Fruit fly (Drosophila melanogaster) whole organism, embryonic: ENCODE data around the gene CG6106.

ENCODE experiments used
- BEAF-32 ChIP-seq: fragments of 200-800 bp; sonication (Bioruptor generic); optimal IDR thresholded peaks from 3 replicates; lab custom pipeline; 2017; ENCODE audit warnings: missing biosample characterization, missing genetic modification characterization, mild to moderate bottlenecking, moderate library complexity, missing genetic modification reagents
- CG10209 ChIP-seq: fragments of 200-800 bp; sonication (Bioruptor generic); optimal IDR thresholded peaks from 3 replicates; lab custom pipeline; 2017; ENCODE audit warnings: missing biosample characterization, mild to moderate bottlenecking, missing genetic modification characterization, missing genetic modification reagents
- CG10959 ChIP-seq: fragments of 200-800 bp; sonication (Bioruptor generic); IDR thresholded peaks from 2 replicates; pipeline ENCODE4 v1.3.6; 2022; ENCODE audit warnings: missing biosample characterization, missing genetic modification characterization
- CG12299 ChIP-seq: fragments of 200-800 bp; sonication (Bioruptor generic); optimal IDR thresholded peaks from 2 replicates; lab custom pipeline; 2018; ENCODE audit warnings: missing biosample characterization, mild to moderate bottlenecking, missing genetic modification characterization
- CG12769 ChIP-seq: fragments of 200-800 bp; sonication (Bioruptor generic); optimal IDR thresholded peaks from 2 replicates; lab custom pipeline; 2019; ENCODE audit warnings: missing biosample characterization, mild to moderate bottlenecking, missing genetic modification characterization, moderate library complexity
- CG14965 ChIP-seq: fragments of 200-800 bp; sonication (Bioruptor generic); optimal IDR thresholded peaks from 2 replicates; lab custom pipeline; 2016; ENCODE audit warnings: missing biosample characterization, missing genetic modification characterization, borderline replicate concordance
- CG15514 ChIP-seq: fragments of 200-800 bp; sonication (Bioruptor generic); optimal IDR thresholded peaks from 3 replicates; lab custom pipeline; 2017; ENCODE audit warnings: missing biosample characterization, missing genetic modification characterization, mild to moderate bottlenecking, moderate library complexity, missing genetic modification reagents
- CG17802 ChIP-seq: fragments of 200-800 bp; sonication (Bioruptor generic); optimal IDR thresholded peaks from 2 replicates; lab custom pipeline; 2018; ENCODE audit warnings: missing biosample characterization, mild to moderate bottlenecking, missing genetic modification characterization, moderate library complexity
- CG18262 ChIP-seq: fragments of 200-800 bp; optimal IDR thresholded peaks from 3 replicates; lab custom pipeline; 2019; ENCODE audit warnings: missing biosample characterization, mild to moderate bottlenecking, missing genetic modification characterization, moderate library complexity
- CG1832 ChIP-seq: fragments of 200-800 bp; sonication (Bioruptor generic); optimal IDR thresholded peaks from 2 replicates; lab custom pipeline; 2017; ENCODE audit warnings: missing biosample characterization, mild to moderate bottlenecking, missing genetic modification characterization, inconsistent platforms
- CG18476 ChIP-seq: fragments of 200-800 bp; sonication (Bioruptor generic); optimal IDR thresholded peaks from 2 replicates; lab custom pipeline; 2016; ENCODE audit warnings: missing biosample characterization, mild to moderate bottlenecking, missing genetic modification characterization
- CG31388 ChIP-seq: fragments of 200-800 bp; sonication (Bioruptor generic); optimal IDR thresholded peaks from 2 replicates; lab custom pipeline; 2016; ENCODE audit warnings: missing biosample characterization, missing genetic modification characterization
- CG33213 ChIP-seq: fragments of 200-800 bp; sonication (Bioruptor generic); optimal IDR thresholded peaks from 3 replicates; lab custom pipeline; 2016; ENCODE audit warnings: missing biosample characterization, missing genetic modification characterization
- CG3838 ChIP-seq: fragments of 200-800 bp; sonication (Bioruptor generic); optimal IDR thresholded peaks from 3 replicates; lab custom pipeline; 2016; ENCODE audit warnings: missing biosample characterization, missing genetic modification characterization
- CG4282 ChIP-seq: fragments of 200-800 bp; sonication (Bioruptor generic); optimal IDR thresholded peaks from 2 replicates; lab custom pipeline; 2016; ENCODE audit warnings: missing biosample characterization, missing genetic modification characterization
- CG7357 ChIP-seq: fragments of 200-800 bp; sonication (Bioruptor generic); IDR thresholded peaks from 3 replicates; pipeline ENCODE4 v1.3.6; 2022; ENCODE audit warnings: missing biosample characterization, missing genetic modification characterization
- CG7839 ChIP-seq: fragments of 200-800 bp; sonication (Bioruptor generic); optimal IDR thresholded peaks from 3 replicates; lab custom pipeline; 2018; ENCODE audit warnings: missing biosample characterization, mild to moderate bottlenecking, missing genetic modification characterization, moderate library complexity
- Camta ChIP-seq: fragments of 200-800 bp; sonication (Bioruptor generic); optimal IDR thresholded peaks from 2 replicates; lab custom pipeline; 2016; ENCODE audit warnings: missing biosample characterization, missing genetic modification characterization
- Dll ChIP-seq: fragments of 200-800 bp; sonication (Bioruptor generic); IDR thresholded peaks from 4 replicates; pipeline ENCODE4 v1.3.6; 2022; ENCODE audit warnings: missing biosample characterization, missing genetic modification characterization; ENCODE audit not compliant: partially characterized antibody
- Ets97D ChIP-seq: fragments of 200-800 bp; sonication (Bioruptor generic); optimal IDR thresholded peaks from 3 replicates; lab custom pipeline; 2016; ENCODE audit warnings: missing biosample characterization, missing genetic modification characterization
- HLH4C ChIP-seq: fragments of 200-800 bp; sonication (Bioruptor generic); IDR thresholded peaks from 3 replicates; pipeline ENCODE4 v1.3.6; 2022; ENCODE audit warnings: missing biosample characterization, missing genetic modification characterization; ENCODE audit not compliant: partially characterized antibody
- HLH54F ChIP-seq: fragments of 200-800 bp; sonication (Bioruptor generic); optimal IDR thresholded peaks from 3 replicates; lab custom pipeline; 2016; ENCODE audit warnings: missing biosample characterization, missing genetic modification characterization
- Hey ChIP-seq: fragments of 200-800 bp; sonication (Bioruptor generic); optimal IDR thresholded peaks from 3 replicates; lab custom pipeline; 2018; ENCODE audit warnings: missing biosample characterization, mild to moderate bottlenecking, missing genetic modification characterization
- Jarid2 ChIP-seq: fragments of 200-800 bp; sonication (Bioruptor generic); optimal IDR thresholded peaks from 3 replicates; lab custom pipeline; 2017; ENCODE audit warnings: mild to moderate bottlenecking, missing biosample characterization, missing genetic modification reagents, missing genetic modification characterization
- MBD-R2 ChIP-seq: fragments of 200-800 bp; sonication (Bioruptor generic); IDR thresholded peaks from 2 replicates; pipeline ENCODE4 v1.3.6; 2022; ENCODE audit warnings: missing biosample characterization, missing genetic modification characterization
- Mes4 ChIP-seq: fragments of 200-800 bp; sonication (Bioruptor generic); optimal IDR thresholded peaks from 2 replicates; lab custom pipeline; 2016; ENCODE audit warnings: missing biosample characterization, missing genetic modification characterization
- NC2α ChIP-seq: fragments of 200-800 bp; sonication (Bioruptor generic); optimal IDR thresholded peaks from 2 replicates; lab custom pipeline; 2016; ENCODE audit warnings: missing biosample characterization, missing genetic modification characterization
- NC2β ChIP-seq: fragments of 200-800 bp; sonication (Bioruptor generic); optimal IDR thresholded peaks from 2 replicates; lab custom pipeline; 2016; ENCODE audit warnings: missing biosample characterization, missing genetic modification characterization
- Neu2 ChIP-seq: fragments of 200-800 bp; sonication (Bioruptor generic); optimal IDR thresholded peaks from 3 replicates; lab custom pipeline; 2016; ENCODE audit warnings: missing biosample characterization, missing genetic modification characterization, borderline replicate concordance
- TFAM ChIP-seq: fragments of 200-800 bp; sonication (Bioruptor generic); optimal IDR thresholded peaks from 2 replicates; lab custom pipeline; 2017; ENCODE audit warnings: missing biosample characterization, missing genetic modification characterization, inconsistent platforms
- caup ChIP-seq: fragments of 200-800 bp; sonication (Bioruptor generic); optimal IDR thresholded peaks from 3 replicates; lab custom pipeline; 2017; ENCODE audit warnings: missing biosample characterization, mild to moderate bottlenecking, missing genetic modification characterization, moderate library complexity; ENCODE audit not compliant: severe bottlenecking
- chinmo ChIP-seq: fragments of 200-800 bp; sonication (Bioruptor generic); IDR thresholded peaks from 4 replicates; pipeline ENCODE4 v1.3.6; 2022; ENCODE audit warnings: missing biosample characterization, missing genetic modification characterization; ENCODE audit not compliant: partially characterized antibody
- croc ChIP-seq: fragments of 200-800 bp; sonication (Bioruptor generic); conservative IDR thresholded peaks from 3 replicates; pipeline ENCODE4 v1.3.6; 2022; ENCODE audit warnings: missing biosample characterization, missing genetic modification characterization
- dmrt11E ChIP-seq: fragments of 200-800 bp; sonication (Bioruptor generic); optimal IDR thresholded peaks from 3 replicates; lab custom pipeline; 2018; ENCODE audit warnings: missing biosample characterization, mild to moderate bottlenecking, missing genetic modification characterization, moderate library complexity
- fru ChIP-seq: fragments of >200 bp; optimal IDR thresholded peaks from 2 replicates; lab custom pipeline; 2017
- gem ChIP-seq: fragments of 200-800 bp; sonication (Bioruptor generic); optimal IDR thresholded peaks from 2 replicates; lab custom pipeline; 2019; ENCODE audit warnings: missing biosample characterization, mild to moderate bottlenecking, missing genetic modification characterization, moderate library complexity
- hb ChIP-seq: fragments of 200-800 bp; sonication (Bioruptor generic); IDR thresholded peaks from 3 replicates; pipeline ENCODE4 v1.3.6; 2022; ENCODE audit warnings: missing biosample characterization, missing genetic modification characterization; ENCODE audit not compliant: partially characterized antibody
- hth ChIP-seq: fragments of >200 bp; optimal IDR thresholded peaks from 2 replicates; lab custom pipeline; 2017; ENCODE audit warnings: inconsistent platforms
- jumu ChIP-seq: fragments of 200-800 bp; sonication (Bioruptor generic); optimal IDR thresholded peaks from 3 replicates; lab custom pipeline; 2016; ENCODE audit warnings: missing biosample characterization, missing genetic modification characterization
- lmd ChIP-seq: fragments of 200-800 bp; sonication (Bioruptor generic); IDR thresholded peaks from 2 replicates; pipeline ENCODE4 v1.3.6; 2022; ENCODE audit warnings: missing biosample characterization, missing genetic modification characterization
- nerfin-1 ChIP-seq: fragments of 200-800 bp; sonication (Bioruptor generic); optimal IDR thresholded peaks from 3 replicates; lab custom pipeline; 2019; ENCODE audit warnings: missing biosample characterization, mild to moderate bottlenecking, missing genetic modification characterization, moderate library complexity
- odd ChIP-seq: fragments of 200-800 bp; sonication (Bioruptor generic); optimal IDR thresholded peaks from 2 replicates; lab custom pipeline; 2017; ENCODE audit warnings: missing biosample characterization, mild to moderate bottlenecking, missing genetic modification characterization
- pan ChIP-seq, 4 experiments: fragments of >200 bp in 3 of 4; fragments of 200-800 bp in 1 of 4; sonication (Bioruptor generic) in 1 of 4; optimal IDR thresholded peaks in 3 of 4; IDR thresholded peaks in 1 of 4; 2 replicates each; pipeline versions ENCODE4 v1.3.6 to Lab custom; 2017 to 2022; ENCODE audit warnings: missing biosample characterization in 2 of 4, missing genetic modification characterization in 2 of 4, mixed read lengths in 1 of 4
- pita ChIP-seq: fragments of 200-800 bp; sonication (Bioruptor generic); optimal IDR thresholded peaks from 2 replicates; lab custom pipeline; 2017; ENCODE audit warnings: missing biosample characterization, mild to moderate bottlenecking, missing genetic modification characterization
- row ChIP-seq: fragments of 200-800 bp; sonication (Bioruptor generic); IDR thresholded peaks from 3 replicates; pipeline ENCODE4 v1.3.6; 2022; ENCODE audit warnings: missing biosample characterization, missing genetic modification characterization
- wor ChIP-seq: fragments of 200-800 bp; sonication (Bioruptor generic); IDR thresholded peaks from 2 replicates; pipeline ENCODE4 v1.3.6; 2022; ENCODE audit warnings: missing biosample characterization, missing genetic modification characterization
- zen2 ChIP-seq: fragments of 200-800 bp; sonication (Bioruptor generic); IDR thresholded peaks from 3 replicates; pipeline ENCODE4 v1.3.6; 2022; ENCODE audit warnings: missing biosample characterization, missing genetic modification characterization; ENCODE audit not compliant: partially characterized antibody
- zfh2 ChIP-seq: fragments of 200-800 bp; sonication (Bioruptor generic); optimal IDR thresholded peaks from 2 replicates; lab custom pipeline; 2016; ENCODE audit warnings: missing biosample characterization, missing genetic modification characterization

The CG6106 gene

dm6 chrX:18367806-18368643 is 9.3 kb downstream of the CG6106 start (continued):
- peak; percentile 45 for TF ChIP-seq CG17802 (tag; lab: Kevin White, UChicago)
- TF ChIP-seq CG10209: peak; percentile 60
- TF ChIP-seq row: peak; percentile 87
- peak; percentile 51; the same call in 1 of the 2 replicates for TF ChIP-seq MBD-R2 (GFP tag; lab: Robert Waterston, UW)
- TF ChIP-seq caup (GFP tag; lab: Kevin White, UChicago): peak; percentile 76
- peak; percentile 58 for TF ChIP-seq gem
- peak; percentile 17 for TF ChIP-seq nerfin-1 (tag; lab: Kevin White, UChicago)
- TF ChIP-seq CG7357 (GFP tag; lab: Robert Waterston, UW): no peak
- TF ChIP-seq CG14965 (GFP tag; lab: Kevin White, UChicago): no peak
- TF ChIP-seq Ets97D (GFP tag; lab: Kevin White, UChicago): peak; percentile 1
- TF ChIP-seq CG33213 (GFP tag; lab: Kevin White, UChicago): peak; percentile 45
- peak; percentile 12; the same call in 1 of the 3 replicates for TF ChIP-seq croc (GFP tag; lab: Robert Waterston, UW)
- peak; percentile 41 for TF ChIP-seq CG12299 (tag; lab: Kevin White, UChicago)
- peak; percentile 6 for TF ChIP-seq Mes4 (GFP tag; lab: Kevin White, UChicago)
- TF ChIP-seq Camta (GFP tag; lab: Kevin White, UChicago): no peak
- no peak for TF ChIP-seq hb (GFP tag; lab: Robert Waterston, UW)
- no peak for TF ChIP-seq zen2 (GFP tag; lab: Robert Waterston, UW)
- peak; percentile 72 for TF ChIP-seq HLH54F (GFP tag; lab: Kevin White, UChicago)
- TF ChIP-seq CG12769 (tag; lab: Kevin White, UChicago): peak; percentile 96
- TF ChIP-seq CG31388: no peak
- TF ChIP-seq CG4282 (GFP tag; lab: Kevin White, UChicago): peak; percentile 54
- no peak for TF ChIP-seq pita (GFP tag; lab: Kevin White, UChicago)
- no peak for TF ChIP-seq chinmo (GFP tag; lab: Robert Waterston, UW)
- peak; percentile 80 for TF ChIP-seq CG7839
- TF ChIP-seq NC2β (GFP tag; lab: Kevin White, UChicago): peak; percentile 17
- no peak for TF ChIP-seq CG3838 (GFP tag; lab: Kevin White, UChicago)
- TF ChIP-seq CG18476 (GFP tag; lab: Kevin White, UChicago): no peak
- peak; percentile 69 for TF ChIP-seq CG10959
- peak; percentile 74 for TF ChIP-seq lmd
- no peak for TF ChIP-seq wor
- peak; percentile 64 for TF ChIP-seq Jarid2
- TF ChIP-seq jumu: peak; percentile 78
- no peak for TF ChIP-seq HLH4C
- no peak for TF ChIP-seq Dll (GFP tag; lab: Robert Waterston, UW)
- TF ChIP-seq BEAF-32: no peak
- peak; percentile 85 for TF ChIP-seq zfh2 (GFP tag; lab: Kevin White, UChicago)
- no peak for TF ChIP-seq dmrt11E (tag; lab: Kevin White, UChicago)
- peak; percentile 86 for TF ChIP-seq Hey (tag; lab: Kevin White, UChicago)
- TF ChIP-seq odd: peak; percentile 46
- TF ChIP-seq fru (lab: Kevin White, UChicago): no peak
- no peak for TF ChIP-seq TFAM
- TF ChIP-seq Neu2 (GFP tag; lab: Kevin White, UChicago): no peak
- no peak for TF ChIP-seq hth (lab: Kevin White, UChicago)
- TF ChIP-seq CG18262 (tag; lab: Kevin White, UChicago): peak; percentile 55
- TF ChIP-seq CG1832: peak; percentile 53
- peak; percentile 69 for TF ChIP-seq CG15514
- no peak for TF ChIP-seq pan (optimal IDR thresholded peaks at IDR 0.05; lab: Kevin White, UChicago)
- TF ChIP-seq pan (GFP tag; optimal IDR thresholded peaks at IDR 0.05 in 1 of 2, IDR thresholded peaks at IDR 0.05 in 1 of 2): peak in 1 of 2 experiments; percentile 74
- no peak for TF ChIP-seq NC2α (GFP tag; lab: Kevin White, UChicago)
